Fruit fly (Drosophila melanogaster) whole organism, wandering third instar larva: Measurements from ENCODE around the gene CG13640.

Experiments
- CG32264 ChIP-seq: fragments of 200-800 bp; sonication (Bioruptor generic); optimal IDR thresholded peaks from 2 replicates; lab custom pipeline; 2016; ENCODE audit warnings: missing biosample characterization, missing genetic modification characterization
- CG9705 ChIP-seq: fragments of 200-800 bp; sonication (Bioruptor generic); optimal IDR thresholded peaks from 2 replicates; lab custom pipeline; 2018; ENCODE audit warnings: missing biosample characterization, mild to moderate bottlenecking, missing genetic modification characterization
- CrebA ChIP-seq: fragments of 200-800 bp; sonication (Bioruptor generic); optimal IDR thresholded peaks from 2 replicates; lab custom pipeline; 2016; ENCODE audit warnings: missing biosample characterization, mild to moderate bottlenecking, missing genetic modification characterization, borderline replicate concordance
- Myc ChIP-seq: fragments of >200 bp; optimal IDR thresholded peaks from 2 replicates; lab custom pipeline; 2017
- br ChIP-seq: fragments of 200-800 bp; sonication (Bioruptor generic); optimal IDR thresholded peaks from 2 replicates; lab custom pipeline; 2016; ENCODE audit warnings: missing biosample characterization, missing genetic modification characterization
- brk ChIP-seq: fragments of 200-800 bp; sonication (Bioruptor generic); optimal IDR thresholded peaks from 2 replicates; lab custom pipeline; 2016; ENCODE audit warnings: missing biosample characterization, mild to moderate bottlenecking, missing genetic modification characterization
- dl ChIP-seq, 2 experiments: fragments of 175-275, 200-275 bp in 1 of 2; fragments of 200-275 bp in 1 of 2; sonication (Bioruptor generic); optimal IDR thresholded peaks; lab custom pipeline; 2018; ENCODE audit warnings: mild to moderate bottlenecking in 2 of 2, missing biosample characterization in 2 of 2, missing genetic modification characterization in 2 of 2, moderate library complexity in 2 of 2; ENCODE audit not compliant: partially characterized antibody in 2 of 2, insufficient read depth in 1 of 2
- pan ChIP-seq: fragments of >200 bp; optimal IDR thresholded peaks from 2 replicates; lab custom pipeline; 2017
- psq ChIP-seq: fragments of 200-800 bp; sonication (Bioruptor generic); optimal IDR thresholded peaks from 3 replicates; lab custom pipeline; 2017; ENCODE audit warnings: missing biosample characterization, mild to moderate bottlenecking, missing genetic modification characterization, moderate library complexity
- tai ChIP-seq: sonication (Bioruptor generic); optimal IDR thresholded peaks from 2 replicates; lab custom pipeline; 2016; ENCODE audit warnings: missing biosample characterization, missing genetic modification characterization

DNA sequence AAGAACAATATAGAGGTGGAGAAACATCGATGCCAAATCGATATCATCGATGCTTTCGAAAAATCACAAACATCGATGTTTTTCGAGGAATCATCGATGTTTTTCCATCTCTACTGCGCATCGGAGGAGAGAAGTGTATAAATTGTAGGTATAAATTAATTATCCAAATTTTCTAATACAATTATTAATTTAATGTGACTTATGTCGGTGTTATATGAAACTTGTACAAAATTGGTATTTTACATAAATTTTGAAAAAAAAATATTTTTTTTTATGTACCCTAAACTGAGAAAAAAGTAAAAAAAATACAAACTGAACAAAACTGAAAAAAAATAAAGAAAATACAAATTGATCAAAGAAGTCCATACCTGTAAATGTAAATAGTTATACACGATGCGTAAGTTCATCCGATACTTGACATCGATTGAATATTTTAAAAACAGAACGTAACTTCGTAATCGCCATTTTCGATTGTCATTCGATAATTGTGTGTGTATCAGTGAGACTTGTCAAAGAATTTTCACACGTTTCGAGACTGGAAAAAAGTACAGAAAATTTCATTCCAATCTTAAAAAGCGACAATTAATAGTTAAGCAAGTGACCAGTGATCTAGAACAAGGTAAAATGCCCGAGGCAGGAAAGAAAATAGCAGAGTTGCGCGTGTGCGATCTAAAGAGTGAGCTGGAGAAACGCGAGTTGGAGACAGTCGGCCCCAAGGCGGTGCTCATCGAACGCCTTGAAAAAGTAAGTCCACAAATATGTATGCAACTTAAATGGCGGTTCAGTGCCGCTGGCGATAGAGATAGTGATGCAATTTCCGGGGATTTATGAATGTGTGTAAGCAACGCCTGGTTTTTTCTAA, 44.7 kb downstream of the CG13640 start, which contains the start of the genes CG5808 and Saf-B:
- TF ChIP-seq psq (GFP tag; lab: Kevin White, UChicago) (peak; percentile 27), pan (lab: Kevin White, UChicago) (no peak), tai (no peak), Myc (no peak), br (GFP tag; lab: Kevin White, UChicago) (no peak), CrebA (GFP tag; lab: Kevin White, UChicago) (no peak), brk (GFP tag; lab: Kevin White, UChicago) (no peak), CG32264 (GFP tag; lab: Kevin White, UChicago) (no peak), dl (GFP tag; optimal IDR thresholded peaks at IDR 0.05; lab: Kevin White, UChicago; ENCODE audit: insufficient read depth in 1 of 2, partially characterized antibody in 2 of 2) (no peak), CG9705 (GFP tag; lab: Kevin White, UChicago) (no peak)
